Worm (Caenorhabditis elegans): Measurements from ENCODE around the gene srv-6.

srv-6 gene

DNA sequence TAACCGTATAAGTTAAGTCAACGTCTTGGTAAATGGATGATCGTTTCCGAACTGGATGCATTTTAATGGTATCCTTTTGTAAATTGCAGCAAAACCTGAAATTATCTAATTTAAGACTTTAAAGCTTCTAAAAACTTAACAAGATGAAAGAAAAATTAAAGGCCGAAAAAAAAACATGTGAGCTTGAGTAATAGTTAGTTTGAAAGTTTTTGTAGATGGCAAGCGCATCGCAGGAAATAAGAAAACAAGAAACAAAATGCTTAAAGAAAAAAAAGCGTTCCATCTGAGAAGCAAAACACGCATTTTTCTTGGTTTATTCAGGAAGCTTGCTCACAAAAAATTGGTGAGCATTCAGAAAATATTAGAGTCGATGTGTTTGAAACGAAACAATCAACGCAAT, 21.1 kb upstream of the srv-6 start, which contains the start of gene rab-37:
Gene rab-37 (minus strand): TSS at position 101 of the 400 bp plus-strand sequence.
- TF ChIP-seq C34B4.2 (tag; optimal IDR thresholded peaks at IDR 0.05) (no peak), ama-1 (optimal IDR thresholded peaks at IDR 0.05) (no peak), elt-2 (tag; optimal IDR thresholded peaks at IDR 0.05) (no peak), isw-1 (GFP tag; IDR thresholded peaks at IDR 0.05) (no peak), lin-39 (tag; optimal IDR thresholded peaks at IDR 0.05) (no peak), blmp-1 (tag; optimal IDR thresholded peaks at IDR 0.05) (no peak), jun-1 (tag; optimal IDR thresholded peaks at IDR 0.05) (no peak), nhr-84 (tag; optimal IDR thresholded peaks at IDR 0.05) (no peak), ztf-4 (tag; optimal IDR thresholded peaks at IDR 0.05) (no peak), unc-98 (GFP tag; IDR thresholded peaks at IDR 0.05) (no peak), tbx-2 (tag; optimal IDR thresholded peaks at IDR 0.05) (no peak), irx-1 (tag; optimal IDR thresholded peaks at IDR 0.05) (no peak), mab-9 (GFP tag; IDR thresholded peaks at IDR 0.05) (no peak)

- TF ChIP-seq fkh-10 (GFP tag; optimal IDR thresholded peaks at IDR 0.05) (peak; percentile 43), dpl-1 (GFP tag; optimal IDR thresholded peaks at IDR 0.05) (no peak), ceh-8 (GFP tag; optimal IDR thresholded peaks at IDR 0.05) (no peak), lin-14 (GFP tag; optimal IDR thresholded peaks at IDR 0.05) (peak; percentile 26), C16A3.4 (tag; optimal IDR thresholded peaks at IDR 0.05) (no peak)
Observed at ce11 chrX:4238971-4239370, 17.9 kb upstream of the srv-6 start.

DNA sequence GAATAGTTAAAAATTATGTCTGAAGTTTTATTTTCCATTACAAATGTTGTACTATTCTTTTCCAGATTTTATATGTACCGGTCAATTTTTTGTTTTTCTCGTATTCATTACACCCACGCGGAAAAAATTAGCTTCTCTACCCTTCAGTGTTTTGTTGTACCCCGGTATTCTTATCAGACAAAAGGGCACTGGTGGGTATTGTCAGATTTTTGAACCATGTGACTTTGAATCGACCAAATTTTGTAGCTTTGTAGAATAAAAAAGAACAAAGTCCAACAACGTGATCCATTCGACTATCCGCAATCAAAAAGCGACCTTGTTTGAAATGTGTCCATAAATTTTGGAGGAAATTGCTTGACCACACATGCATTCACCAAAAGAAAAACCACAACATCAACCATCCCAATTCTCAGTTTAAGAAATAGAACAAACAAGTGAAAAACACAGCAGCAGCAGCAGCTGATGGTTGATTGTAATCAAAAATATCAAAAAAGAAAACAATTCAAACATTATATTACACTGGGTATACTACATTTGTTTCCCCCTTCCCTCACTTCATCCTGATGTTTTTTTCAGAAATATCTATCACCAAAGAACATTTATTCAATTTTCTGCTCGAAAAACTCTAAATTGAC, 12.3 kb upstream of the srv-6 start:
- no peak for TF ChIP-seq mef-2 (tag; optimal IDR thresholded peaks at IDR 0.05)
- TF ChIP-seq dsc-1 (tag; optimal IDR thresholded peaks at IDR 0.05): no peak
- peak; percentile 40 for TF ChIP-seq blmp-1 (tag; optimal IDR thresholded peaks at IDR 0.05)
- TF ChIP-seq unc-30 (tag; optimal IDR thresholded peaks at IDR 0.05): no peak
- TF ChIP-seq fkh-4 (tag; optimal IDR thresholded peaks at IDR 0.05; ENCODE audit: borderline replicate concordance): no peak
- no peak for TF ChIP-seq efl-3 (GFP tag; optimal IDR thresholded peaks at IDR 0.05)
- no peak for TF ChIP-seq unc-130 (tag; optimal IDR thresholded peaks at IDR 0.05)
- TF ChIP-seq lsy-2 (tag; optimal IDR thresholded peaks at IDR 0.05): peak in 1 of 2 experiments; percentile 32
- TF ChIP-seq nhr-20 (tag; optimal IDR thresholded peaks at IDR 0.05): peak; percentile 44
- TF ChIP-seq snpc-4 (tag; optimal IDR thresholded peaks at IDR 0.05): no peak
- TF ChIP-seq C34B4.2 (tag; optimal IDR thresholded peaks at IDR 0.05): no peak
- no peak for TF ChIP-seq nhr-84 (tag; optimal IDR thresholded peaks at IDR 0.05)
- no peak for TF ChIP-seq Y116A8C.19 (tag; optimal IDR thresholded peaks at IDR 0.05; ENCODE audit: borderline replicate concordance)
- TF ChIP-seq C04F5.9 (tag; optimal IDR thresholded peaks at IDR 0.05): no peak
- peak in 1 of 2 experiments; percentile 56 for TF ChIP-seq lin-35 (GFP tag; optimal IDR thresholded peaks at IDR 0.05)
- TF ChIP-seq isw-1 (GFP tag; IDR thresholded peaks at IDR 0.05): no peak
- no peak for TF ChIP-seq hlh-17 (GFP tag; optimal IDR thresholded peaks at IDR 0.05; ENCODE audit: borderline replicate concordance)
- TF ChIP-seq elt-2 (tag; optimal IDR thresholded peaks at IDR 0.05): peak; percentile 61
- no peak for TF ChIP-seq aha-1 (tag; optimal IDR thresholded peaks at IDR 0.05)
- no peak for TF ChIP-seq ces-1 (GFP tag; optimal IDR thresholded peaks at IDR 0.05)
- TF ChIP-seq sox-4 (tag; optimal IDR thresholded peaks at IDR 0.05): no peak
- TF ChIP-seq nhr-71 (tag; optimal IDR thresholded peaks at IDR 0.05): peak; percentile 49
- TF ChIP-seq ceh-63 (GFP tag; optimal IDR thresholded peaks at IDR 0.05): no peak
- peak in 1 of 2 experiments; percentile 83 for TF ChIP-seq mdl-1 (tag; optimal IDR thresholded peaks at IDR 0.05)
- peak; percentile 35 for TF ChIP-seq nhr-90 (tag; optimal IDR thresholded peaks at IDR 0.05; ENCODE audit: poor library complexity)
- TF ChIP-seq zag-1 (tag; optimal IDR thresholded peaks at IDR 0.05): no peak
- TF ChIP-seq nhr-85 (tag): peak; percentile 82
- TF ChIP-seq lin-15B (tag; optimal IDR thresholded peaks at IDR 0.05): no peak
- peak; percentile 30 for TF ChIP-seq nhr-19 (GFP tag; conservative IDR thresholded peaks at IDR 0.05)
- TF ChIP-seq hpl-2 (GFP tag; optimal IDR thresholded peaks at IDR 0.05): no peak
- peak in 2 of 6 experiments; percentile 48 to 64 for TF ChIP-seq elt-3 (tag; optimal IDR thresholded peaks at IDR 0.05)
- TF ChIP-seq snu-23 (GFP tag; optimal IDR thresholded peaks at IDR 0.05): peak; percentile 10
- TF ChIP-seq alr-1 (tag; optimal IDR thresholded peaks at IDR 0.05; ENCODE audit: borderline replicate concordance): no peak
- peak; percentile 48 for TF ChIP-seq lin-14 (GFP tag; optimal IDR thresholded peaks at IDR 0.05)
